Worm (Caenorhabditis elegans) whole organism, mixed stage, embryonic: ENCODE measurements around the gene scrm-8.

Experiments
- ces-1 ChIP-seq: fragments of 150-350 bp; optimal IDR thresholded peaks from 2 replicates; lab custom pipeline; 2014; ENCODE audit warnings: missing biosample characterization, missing genetic modification reagents, missing genetic modification characterization
- nhr-237 ChIP-seq: fragments of 150-350 bp; optimal IDR thresholded peaks from 2 replicates; lab custom pipeline; 2014; ENCODE audit warnings: missing biosample characterization, missing genetic modification characterization
- pha-4 ChIP-seq: fragments of 150-350 bp; optimal IDR thresholded peaks from 2 replicates; lab custom pipeline; 2018; ENCODE audit warnings: missing biosample characterization, missing genetic modification reagents, missing genetic modification characterization
- snpc-4 ChIP-seq: fragments of 150-350 bp; optimal IDR thresholded peaks from 2 replicates; lab custom pipeline; 2014; ENCODE audit warnings: missing biosample characterization, missing genetic modification characterization

DNA sequence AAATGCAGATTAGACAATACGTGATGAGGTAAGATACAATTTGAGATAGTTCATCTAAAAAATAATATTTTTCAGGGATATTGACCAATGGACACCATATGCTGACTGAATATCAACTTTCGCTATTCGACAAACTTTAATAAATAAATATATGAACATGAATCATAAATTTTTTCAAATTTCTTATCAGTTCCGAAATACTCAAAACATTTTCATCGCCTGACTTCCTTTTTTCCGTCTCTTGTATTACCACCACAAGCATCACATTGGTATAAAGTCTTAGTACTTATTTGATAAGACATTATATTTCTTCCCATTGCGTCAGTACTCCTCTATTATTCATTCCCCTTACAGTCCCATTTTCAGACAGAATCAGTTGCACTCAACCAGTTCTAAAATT is 12.3 kb upstream of the scrm-8 start, which contains the start of the genes K08D10.10 and R07C12.1:
- TF ChIP-seq snpc-4 (tag; lab: Kevin White, UChicago) (no peak), nhr-237 (tag; lab: Kevin White, UChicago) (no peak), ces-1 (no peak), pha-4 (no peak)
